Worm (Caenorhabditis elegans) whole organism, early embryonic: ENCODE measurements around the gene F23F1.4.

ENCODE experiments used
- B0310.2 ChIP-seq: sonication (generic microtip); optimal IDR thresholded peaks from 2 replicates; lab custom pipeline; 2016; ENCODE audit warnings: mild to moderate bottlenecking, missing genetic modification characterization, missing compliant biosample characterization
- F13C5.2 ChIP-seq: sonication (generic microtip); optimal IDR thresholded peaks from 2 replicates; lab custom pipeline; 2017; ENCODE audit warnings: mild to moderate bottlenecking, missing genetic modification characterization, inconsistent platforms, missing compliant biosample characterization
- aly-1 ChIP-seq: sonication (generic microtip); optimal IDR thresholded peaks from 2 replicates; lab custom pipeline; 2016; ENCODE audit warnings: missing genetic modification characterization, missing compliant biosample characterization
- ama-1 ChIP-seq: fragments of 150-350 bp; optimal IDR thresholded peaks from 2 replicates; lab custom pipeline; 2014
- ceh-13 ChIP-seq: fragments of 200-800 bp; sonication (Bioruptor generic); optimal IDR thresholded peaks from 2 replicates; lab custom pipeline; 2018; ENCODE audit warnings: mild to moderate bottlenecking, missing genetic modification characterization, missing compliant biosample characterization
- ceh-36 ChIP-seq: sonication (generic microtip); optimal IDR thresholded peaks from 2 replicates; lab custom pipeline; 2016; ENCODE audit warnings: missing genetic modification characterization, inconsistent platforms, missing compliant biosample characterization
- ets-7 ChIP-seq: sonication (generic microtip); optimal IDR thresholded peaks from 2 replicates; lab custom pipeline; 2016; ENCODE audit warnings: missing genotype, missing genetic modification characterization, missing compliant biosample characterization
- flt-1 ChIP-seq: fragments of 200-800 bp; sonication (Bioruptor generic); IDR thresholded peaks from 2 replicates; pipeline ENCODE4 v1.3.6; 2022; ENCODE audit warnings: missing genetic modification characterization, missing compliant biosample characterization
- hmbx-1 ChIP-seq: sonication (generic microtip); optimal IDR thresholded peaks from 2 replicates; lab custom pipeline; 2016; ENCODE audit warnings: mild to moderate bottlenecking, missing genetic modification characterization, missing compliant biosample characterization
- hmg-4 ChIP-seq: fragments of 200-800 bp; sonication (Bioruptor generic); optimal IDR thresholded peaks from 2 replicates; lab custom pipeline; 2018; ENCODE audit warnings: mild to moderate bottlenecking, missing genetic modification characterization, missing compliant biosample characterization
- hnd-1 ChIP-seq: sonication (generic microtip); optimal IDR thresholded peaks from 2 replicates; lab custom pipeline; 2016; ENCODE audit warnings: missing genetic modification characterization, missing compliant biosample characterization
- pes-1 ChIP-seq: fragments of 200-800 bp; sonication (Bioruptor generic); IDR thresholded peaks from 2 replicates; pipeline ENCODE4 v1.3.6; 2022; ENCODE audit warnings: missing genetic modification reagents, missing genetic modification characterization, missing compliant biosample characterization
- scrt-1 ChIP-seq: fragments of 200-800 bp; sonication (Bioruptor generic); IDR thresholded peaks from 2 replicates; pipeline ENCODE4 v1.3.6; 2022; ENCODE audit warnings: missing genetic modification characterization, missing compliant biosample characterization
- sea-1 ChIP-seq: fragments of 200-800 bp; sonication (Bioruptor generic); conservative IDR thresholded peaks from 2 replicates; pipeline ENCODE4 v1.3.6; 2022; ENCODE audit warnings: missing genetic modification characterization, missing compliant biosample characterization
- tbx-11 ChIP-seq: fragments of 200-800 bp; sonication (Bioruptor generic); IDR thresholded peaks from 2 replicates; pipeline ENCODE4 v1.3.6; 2022; ENCODE audit warnings: missing genetic modification characterization, missing compliant biosample characterization
- tbx-37 ChIP-seq: fragments of 200-800 bp; sonication (Bioruptor generic); conservative IDR thresholded peaks from 2 replicates; pipeline ENCODE4 v1.3.6; 2022; ENCODE audit warnings: missing genetic modification reagents, missing genetic modification characterization, missing compliant biosample characterization
- tra-4 ChIP-seq: sonication (generic microtip); optimal IDR thresholded peaks from 2 replicates; lab custom pipeline; 2017; ENCODE audit warnings: missing genetic modification characterization, missing compliant biosample characterization

F23F1.4 gene

ce11 chrII:50862-51261 lies 22.6 kb upstream of the F23F1.4 start:
- no peak for TF ChIP-seq ets-7 (tag; lab: Kevin White, UChicago)
- TF ChIP-seq hmbx-1 (tag; lab: Kevin White, UChicago) = peak; percentile 37

ce11 chrII:47280-47679 lies 19.1 kb upstream of the F23F1.4 start, which contains the start of gene C23H3.5:
Gene C23H3.5 (plus strand): TSS chrII:47580.
- no peak for TF ChIP-seq hmg-4 (GFP tag; lab: Kevin White, UChicago)
- TF ChIP-seq ets-7 (tag; lab: Kevin White, UChicago) = no peak
- no peak for TF ChIP-seq F13C5.2 (tag; lab: Kevin White, UChicago)
- TF ChIP-seq tbx-37 = no peak
- no peak for TF ChIP-seq scrt-1 (GFP tag; lab: Robert Waterston, UW)
- no peak for TF ChIP-seq flt-1 (GFP tag; lab: Robert Waterston, UW)
- no peak for TF ChIP-seq ceh-13 (GFP tag; lab: Kevin White, UChicago)
- TF ChIP-seq hmbx-1 (tag; lab: Kevin White, UChicago) = no peak
- TF ChIP-seq ceh-36 (tag; lab: Kevin White, UChicago) = no peak
- no peak for TF ChIP-seq ama-1 (lab: Kevin White, UChicago)
- TF ChIP-seq tbx-11 (GFP tag; lab: Robert Waterston, UW) = no peak
- TF ChIP-seq B0310.2 (tag; lab: Kevin White, UChicago) = no peak

ce11 chrII:46116-46515 lies 17.9 kb upstream of the F23F1.4 start, which contains the start of gene rpt-4:
Gene rpt-4 (minus strand): TSS chrII:46216.
- no peak for TF ChIP-seq sea-1 (GFP tag; lab: Robert Waterston, UW)

ce11 chrII:44740-45139 lies 16.5 kb upstream of the F23F1.4 start, which contains the start of gene rpoa-49:
Gene rpoa-49 (plus strand): TSS chrII:45040.
- TF ChIP-seq ets-7 (tag; lab: Kevin White, UChicago) (no peak), aly-1 (tag; lab: Kevin White, UChicago) (no peak), tbx-11 (GFP tag; lab: Robert Waterston, UW) (no peak), hmg-4 (GFP tag; lab: Kevin White, UChicago) (no peak), scrt-1 (GFP tag; lab: Robert Waterston, UW) (no peak), sea-1 (GFP tag; lab: Robert Waterston, UW) (no peak), B0310.2 (tag; lab: Kevin White, UChicago) (no peak)

- TF ChIP-seq F13C5.2 (tag; lab: Kevin White, UChicago) (peak; percentile 54), ceh-36 (tag; lab: Kevin White, UChicago) (no peak), hmg-4 (GFP tag; lab: Kevin White, UChicago) (no peak)
Measured at ce11 chrII:43640-44039, 15.4 kb upstream of the F23F1.4 start, which contains the start of gene nfyc-1. Gene nfyc-1 (plus strand): TSS chrII:43907.

- no peak for TF ChIP-seq ama-1 (lab: Kevin White, UChicago)
- no peak for TF ChIP-seq F13C5.2 (tag; lab: Kevin White, UChicago)
- no peak for TF ChIP-seq ceh-36 (tag; lab: Kevin White, UChicago)
- TF ChIP-seq tra-4 (tag; lab: Kevin White, UChicago) = no peak
- TF ChIP-seq sea-1 (GFP tag; lab: Robert Waterston, UW) = no peak
- no peak for TF ChIP-seq ets-7 (tag; lab: Kevin White, UChicago)
- no peak for TF ChIP-seq hmg-4 (GFP tag; lab: Kevin White, UChicago)
- no peak for TF ChIP-seq tbx-11 (GFP tag; lab: Robert Waterston, UW)
- no peak for TF ChIP-seq hmbx-1 (tag; lab: Kevin White, UChicago)
- no peak for TF ChIP-seq flt-1 (GFP tag; lab: Robert Waterston, UW)
- no peak for TF ChIP-seq tbx-37
- TF ChIP-seq B0310.2 (tag; lab: Kevin White, UChicago) = no peak
- TF ChIP-seq hnd-1 (tag; lab: Kevin White, UChicago) = no peak
Measured at ce11 chrII:41914-42313, 13.7 kb upstream of the F23F1.4 start, which contains the start of gene F23F1.10. Gene F23F1.10 (minus strand): TSS chrII:41982.

- TF ChIP-seq ceh-36 (tag; lab: Kevin White, UChicago) = no peak
- no peak for TF ChIP-seq tra-4 (tag; lab: Kevin White, UChicago)
- TF ChIP-seq B0310.2 (tag; lab: Kevin White, UChicago) = no peak
- no peak for TF ChIP-seq ets-7 (tag; lab: Kevin White, UChicago)
- no peak for TF ChIP-seq F13C5.2 (tag; lab: Kevin White, UChicago)
- TF ChIP-seq tbx-11 (GFP tag; lab: Robert Waterston, UW) = no peak
- no peak for TF ChIP-seq hnd-1 (tag; lab: Kevin White, UChicago)
- TF ChIP-seq hmbx-1 (tag; lab: Kevin White, UChicago) = no peak
- TF ChIP-seq hmg-4 (GFP tag; lab: Kevin White, UChicago) = no peak
- TF ChIP-seq pes-1 (GFP tag; lab: Robert Waterston, UW) = no peak
- no peak for TF ChIP-seq ceh-13 (GFP tag; lab: Kevin White, UChicago)
- TF ChIP-seq ama-1 (lab: Kevin White, UChicago) = no peak
- TF ChIP-seq aly-1 (tag; lab: Kevin White, UChicago) = no peak
- TF ChIP-seq flt-1 (GFP tag; lab: Robert Waterston, UW) = no peak
- TF ChIP-seq scrt-1 (GFP tag; lab: Robert Waterston, UW) = no peak
- no peak for TF ChIP-seq sea-1 (GFP tag; lab: Robert Waterston, UW)
- no peak for TF ChIP-seq tbx-37
Measured at ce11 chrII:39437-39836, 11.2 kb upstream of the F23F1.4 start, which contains the start of gene spp-24. Gene spp-24 (minus strand): TSS chrII:39537.

ce11 chrII:37213-37612 lies 9.0 kb upstream of the F23F1.4 start, which contains the start of gene F23F1.6:
Gene F23F1.6 (minus strand): TSS chrII:37313.
- TF ChIP-seq ama-1 (lab: Kevin White, UChicago) (no peak), sea-1 (GFP tag; lab: Robert Waterston, UW) (no peak)
